Worm (Caenorhabditis elegans): ENCODE measurements around the gene clec-234.

DNA sequence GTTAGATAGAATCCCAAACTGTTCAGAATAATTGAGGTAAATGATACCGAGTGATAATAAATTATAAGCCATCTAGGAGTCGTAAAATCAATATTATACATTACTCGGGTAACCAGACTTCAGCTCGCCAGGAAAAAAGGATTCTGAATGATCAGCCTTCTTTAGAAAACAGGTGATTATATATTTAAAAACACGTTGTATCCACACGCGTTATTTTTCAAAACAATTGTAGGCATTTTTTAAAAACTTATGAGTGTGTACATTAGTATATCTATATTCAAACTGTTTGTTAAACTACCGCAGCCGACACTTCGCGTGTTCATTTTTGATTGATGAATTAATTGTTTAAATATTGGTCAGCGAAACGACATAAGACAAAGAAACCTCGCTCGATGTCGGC lies 45.1 kb downstream of the clec-234 start, which contains the start of gene sri-65:
- no peak for TF ChIP-seq tab-1 (GFP tag; IDR thresholded peaks at IDR 0.05)
- TF ChIP-seq ztf-23 (GFP tag; IDR thresholded peaks at IDR 0.05), result no peak
- no peak for TF ChIP-seq flt-1 (GFP tag; IDR thresholded peaks at IDR 0.05)
